Fruit fly (Drosophila melanogaster) whole organism, pupa: ENCODE measurements around the gene robo2.

Experiments used
- CG10348 ChIP-seq: fragments of 200-800 bp; sonication (Bioruptor generic); IDR thresholded peaks from 2 replicates; pipeline ENCODE4 v1.3.6; 2022; ENCODE audit warnings: missing biosample characterization, missing genetic modification characterization
- CG12605 ChIP-seq: fragments of 200-800 bp; sonication (Bioruptor generic); IDR thresholded peaks from 2 replicates; pipeline ENCODE4 v1.3.6; 2022; ENCODE audit warnings: missing biosample characterization, missing genetic modification characterization
- CG13204 ChIP-seq: fragments of 200-800 bp; sonication (Bioruptor generic); optimal IDR thresholded peaks from 2 replicates; lab custom pipeline; 2018; ENCODE audit warnings: missing biosample characterization, mild to moderate bottlenecking, missing genetic modification characterization, moderate library complexity
- CG14655 ChIP-seq: fragments of 200-800 bp; sonication (Bioruptor generic); optimal IDR thresholded peaks from 3 replicates; lab custom pipeline; 2017; ENCODE audit warnings: mild to moderate bottlenecking, missing biosample characterization, missing genetic modification reagents, missing genetic modification characterization
- CG15710 ChIP-seq: fragments of 200-800 bp; sonication (Bioruptor generic); optimal IDR thresholded peaks from 2 replicates; lab custom pipeline; 2018; ENCODE audit warnings: missing biosample characterization, mild to moderate bottlenecking, missing genetic modification characterization, moderate library complexity
- CG17806 ChIP-seq: fragments of 200-800 bp; sonication (Bioruptor generic); optimal IDR thresholded peaks from 2 replicates; lab custom pipeline; 2018; ENCODE audit warnings: missing biosample characterization, mild to moderate bottlenecking, missing genetic modification characterization, moderate library complexity
- CG32121 ChIP-seq: fragments of 200-800 bp; sonication (Bioruptor generic); IDR thresholded peaks from 2 replicates; pipeline ENCODE4 v1.3.6; 2022; ENCODE audit warnings: missing biosample characterization, missing genetic modification characterization
- CG34367 ChIP-seq: fragments of 200-800 bp; sonication (Bioruptor generic); optimal IDR thresholded peaks from 2 replicates; lab custom pipeline; 2018; ENCODE audit warnings: missing biosample characterization, mild to moderate bottlenecking, missing genetic modification characterization
- CG4496 ChIP-seq: fragments of 200-800 bp; sonication (Bioruptor generic); IDR thresholded peaks from 3 replicates; pipeline ENCODE4 v1.3.6; 2022; ENCODE audit warnings: missing biosample characterization, missing genetic modification characterization
- CG8159 ChIP-seq: fragments of 200-800 bp; sonication (Bioruptor generic); optimal IDR thresholded peaks from 3 replicates; lab custom pipeline; 2018; ENCODE audit warnings: missing biosample characterization, mild to moderate bottlenecking, missing genetic modification characterization, moderate library complexity
- CG8301 ChIP-seq: fragments of 200-800 bp; sonication (Bioruptor generic); optimal IDR thresholded peaks from 2 replicates; lab custom pipeline; 2018; ENCODE audit warnings: missing biosample characterization, mild to moderate bottlenecking, missing genetic modification characterization
- CG9948 ChIP-seq: fragments of 200-800 bp; sonication (Bioruptor generic); optimal IDR thresholded peaks from 2 replicates; lab custom pipeline; 2018; ENCODE audit warnings: missing biosample characterization, mild to moderate bottlenecking, missing genetic modification characterization, moderate library complexity
- D1 ChIP-seq: fragments of 200-800 bp; sonication (Bioruptor generic); optimal IDR thresholded peaks from 2 replicates; lab custom pipeline; 2018; ENCODE audit warnings: missing biosample characterization, mild to moderate bottlenecking, missing genetic modification characterization, moderate library complexity
- EcR ChIP-seq: fragments of 200-800 bp; sonication (Bioruptor generic); optimal IDR thresholded peaks from 3 replicates; lab custom pipeline; 2019; ENCODE audit warnings: missing biosample characterization, missing genetic modification characterization, mild to moderate bottlenecking, moderate library complexity, missing genetic modification reagents
- Ets98B ChIP-seq: fragments of 200-800 bp; sonication (Bioruptor generic); IDR thresholded peaks from 2 replicates; pipeline ENCODE4 v1.3.6; 2022; ENCODE audit warnings: missing biosample characterization, missing genetic modification characterization
- Pif1A ChIP-seq: fragments of 200-800 bp; sonication (Bioruptor generic); optimal IDR thresholded peaks from 3 replicates; lab custom pipeline; 2016; ENCODE audit warnings: missing biosample characterization, missing genetic modification characterization
- Pif1B ChIP-seq: fragments of 200-800 bp; sonication (Bioruptor generic); optimal IDR thresholded peaks from 3 replicates; lab custom pipeline; 2016; ENCODE audit warnings: missing biosample characterization, missing genetic modification characterization
- Snoo ChIP-seq: fragments of 200-800 bp; sonication (Bioruptor generic); optimal IDR thresholded peaks from 3 replicates; lab custom pipeline; 2017; ENCODE audit warnings: missing biosample characterization, mild to moderate bottlenecking, missing genetic modification characterization, inconsistent platforms
- fd96Ca ChIP-seq: fragments of 200-800 bp; sonication (Bioruptor generic); IDR thresholded peaks from 3 replicates; pipeline ENCODE4 v1.3.6; 2022; ENCODE audit warnings: missing biosample characterization, missing genetic modification characterization
- gl ChIP-seq: fragments of 200-800 bp; sonication (Bioruptor generic); optimal IDR thresholded peaks from 2 replicates; lab custom pipeline; 2018; ENCODE audit warnings: missing biosample characterization, mild to moderate bottlenecking, missing genetic modification characterization
- rn ChIP-seq: fragments of 200-800 bp; sonication (Bioruptor generic); IDR thresholded peaks from 2 replicates; pipeline ENCODE4 v1.3.6; 2022; ENCODE audit warnings: missing biosample characterization, missing genetic modification characterization

robo2 gene

DNA sequence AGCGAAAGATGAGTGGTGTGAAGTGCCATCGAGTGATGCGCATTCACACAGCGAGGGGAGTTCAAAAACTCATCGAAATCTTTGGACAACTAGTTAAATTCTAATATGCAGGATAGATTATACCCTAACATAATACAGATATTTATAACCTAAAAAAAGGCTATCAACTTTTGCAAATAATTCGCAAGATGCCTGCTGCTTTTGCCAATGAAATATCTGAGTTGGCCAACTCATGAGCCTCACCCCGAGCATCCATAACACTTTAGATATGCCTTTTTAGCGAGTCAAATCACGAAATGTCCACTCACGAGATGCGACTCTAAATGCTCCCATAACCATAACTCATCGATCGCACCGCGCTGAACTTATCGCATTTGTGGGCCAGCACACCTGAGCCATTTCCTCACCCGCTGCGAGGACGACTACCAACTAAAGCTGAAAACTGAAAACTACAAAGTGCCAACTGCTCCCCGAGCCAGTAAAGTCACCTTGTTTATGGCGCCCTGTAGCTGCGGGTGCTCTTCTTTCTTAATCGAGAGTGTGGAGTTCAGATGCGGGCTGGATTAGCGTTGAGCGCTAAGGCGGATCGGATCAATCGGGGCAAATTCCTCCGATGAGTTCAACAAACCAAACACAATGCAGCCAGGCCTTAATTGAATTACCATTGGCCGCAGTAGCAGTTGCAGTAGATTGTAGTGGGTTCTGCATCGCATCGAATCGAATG is 29.6 kb upstream of the robo2 start:
- peak; percentile 16 for TF ChIP-seq EcR (GFP tag; lab: Kevin White, UChicago)
- no peak for TF ChIP-seq CG34367

dm6 chr2L:1448188-1448587 is 27.9 kb upstream of the robo2 start:
- no peak for TF ChIP-seq CG12605 (GFP tag; lab: Robert Waterston, UW)
- TF ChIP-seq rn (GFP tag; lab: Robert Waterston, UW) = no peak
- TF ChIP-seq fd96Ca = no peak
- TF ChIP-seq CG17806 (tag; lab: Kevin White, UChicago) = no peak
- no peak for TF ChIP-seq CG9948 (tag; lab: Kevin White, UChicago)
- no peak for TF ChIP-seq D1 (tag; lab: Kevin White, UChicago)
- no peak for TF ChIP-seq CG8301
- no peak for TF ChIP-seq CG4496 (GFP tag; lab: Robert Waterston, UW)
- TF ChIP-seq EcR (GFP tag; lab: Kevin White, UChicago) = no peak
- TF ChIP-seq CG34367 = no peak

DNA sequence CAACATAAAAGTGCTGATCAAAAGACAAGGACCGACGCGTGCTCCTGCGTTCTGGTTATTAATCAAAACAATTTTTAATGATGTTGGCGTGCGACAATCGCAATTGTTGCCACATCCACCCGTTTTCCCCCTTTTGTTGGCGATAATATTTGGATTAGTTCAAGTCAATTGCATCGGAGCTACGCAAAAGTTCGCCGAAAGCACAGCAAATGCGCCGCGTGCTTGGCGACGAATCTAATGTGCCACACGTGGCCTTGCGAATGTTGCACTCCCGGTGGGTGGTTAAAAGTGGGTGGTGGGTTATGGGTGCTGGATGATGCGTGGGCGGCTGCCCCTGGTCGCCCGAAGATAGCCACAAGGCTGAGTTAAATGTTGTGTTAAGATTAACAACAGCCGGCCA is 27.4 kb upstream of the robo2 start:
- no peak for TF ChIP-seq Snoo
- TF ChIP-seq CG17806 (tag; lab: Kevin White, UChicago) = no peak
- TF ChIP-seq gl (tag; lab: Kevin White, UChicago) = no peak
- no peak for TF ChIP-seq CG9948 (tag; lab: Kevin White, UChicago)
- TF ChIP-seq CG4496 (GFP tag; lab: Robert Waterston, UW) = no peak
- no peak for TF ChIP-seq D1 (tag; lab: Kevin White, UChicago)
- TF ChIP-seq EcR (GFP tag; lab: Kevin White, UChicago) = no peak
- TF ChIP-seq CG15710 (tag; lab: Kevin White, UChicago) = no peak
- no peak for TF ChIP-seq Pif1A (GFP tag; lab: Kevin White, UChicago)
- no peak for TF ChIP-seq CG8301
- no peak for TF ChIP-seq Ets98B (GFP tag; lab: Robert Waterston, UW)
- TF ChIP-seq fd96Ca = no peak
- no peak for TF ChIP-seq CG34367
- no peak for TF ChIP-seq CG32121 (GFP tag; lab: Robert Waterston, UW)
- TF ChIP-seq CG10348 (GFP tag; lab: Robert Waterston, UW) = no peak
- no peak for TF ChIP-seq CG14655 (GFP tag; lab: Kevin White, UChicago)
- TF ChIP-seq CG8159 (tag; lab: Kevin White, UChicago) = no peak
- no peak for TF ChIP-seq CG13204 (GFP tag; lab: Kevin White, UChicago)
- TF ChIP-seq rn (GFP tag; lab: Robert Waterston, UW) = no peak

DNA sequence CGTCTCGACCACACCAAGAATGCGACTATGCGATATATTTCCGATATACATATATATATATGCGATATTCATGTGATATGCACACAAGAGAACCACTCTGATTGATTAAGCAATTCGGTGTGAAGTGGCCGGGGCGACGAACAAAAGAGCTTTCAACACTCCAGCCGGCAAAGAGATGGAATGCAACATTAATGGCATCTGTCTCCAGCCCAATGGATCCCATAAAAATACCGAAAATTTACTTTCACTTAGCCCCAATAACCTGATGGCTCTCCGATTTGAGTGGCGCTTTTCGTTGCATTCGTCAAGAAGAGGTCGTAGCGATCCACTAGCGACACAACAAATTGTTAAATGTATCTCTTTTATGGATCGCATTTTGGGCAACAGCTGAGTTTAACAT is 26.5 kb upstream of the robo2 start:
- TF ChIP-seq CG17806 (tag; lab: Kevin White, UChicago) = no peak
- no peak for TF ChIP-seq CG8301
- TF ChIP-seq, all 21 proteins: peak for 0

DNA sequence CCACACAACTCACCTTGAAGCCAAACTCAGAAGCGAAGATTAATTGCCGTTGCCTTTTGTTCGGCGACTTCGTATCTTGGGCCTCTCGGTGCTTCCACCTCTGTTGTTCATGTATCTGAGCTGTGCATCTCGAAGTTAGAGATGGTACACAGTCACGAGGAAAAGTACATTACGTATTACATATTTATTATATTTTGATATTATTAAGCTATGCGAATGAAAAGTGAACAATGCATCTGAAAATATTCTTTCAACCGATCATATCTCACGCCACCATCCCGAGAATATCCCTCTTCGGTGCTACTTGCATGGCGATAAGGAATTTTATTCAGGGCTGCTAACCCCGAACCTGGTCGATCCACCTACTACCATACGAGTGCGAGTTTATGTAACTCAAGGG is 24.8 kb upstream of the robo2 start:
- TF ChIP-seq Ets98B (GFP tag; lab: Robert Waterston, UW) (peak; percentile 41; the same call in 1 of the 2 replicates), EcR (GFP tag; lab: Kevin White, UChicago) (peak; percentile 42), CG10348 (GFP tag; lab: Robert Waterston, UW) (no peak), D1 (tag; lab: Kevin White, UChicago) (peak; percentile 3), CG14655 (GFP tag; lab: Kevin White, UChicago) (peak; percentile 40), rn (GFP tag; lab: Robert Waterston, UW) (no peak), CG9948 (tag; lab: Kevin White, UChicago) (peak; percentile 27), CG17806 (tag; lab: Kevin White, UChicago) (peak; percentile 65), CG34367 (peak; percentile 68), CG8301 (peak; percentile 23), Pif1A (GFP tag; lab: Kevin White, UChicago) (peak; percentile 64), CG13204 (GFP tag; lab: Kevin White, UChicago) (peak; percentile 56), Snoo (peak; percentile 64), CG15710 (tag; lab: Kevin White, UChicago) (peak; percentile 78), Pif1B (peak; percentile 81), CG12605 (GFP tag; lab: Robert Waterston, UW) (peak; percentile 23; the same call in 1 of the 2 replicates), CG4496 (GFP tag; lab: Robert Waterston, UW) (peak; percentile 49; the same call in 2 of the 3 replicates), gl (tag; lab: Kevin White, UChicago) (peak; percentile 61), CG32121 (GFP tag; lab: Robert Waterston, UW) (no peak), CG8159 (tag; lab: Kevin White, UChicago) (peak; percentile 73), fd96Ca (peak; percentile 46; the same call in 1 of the 3 replicates)

DNA sequence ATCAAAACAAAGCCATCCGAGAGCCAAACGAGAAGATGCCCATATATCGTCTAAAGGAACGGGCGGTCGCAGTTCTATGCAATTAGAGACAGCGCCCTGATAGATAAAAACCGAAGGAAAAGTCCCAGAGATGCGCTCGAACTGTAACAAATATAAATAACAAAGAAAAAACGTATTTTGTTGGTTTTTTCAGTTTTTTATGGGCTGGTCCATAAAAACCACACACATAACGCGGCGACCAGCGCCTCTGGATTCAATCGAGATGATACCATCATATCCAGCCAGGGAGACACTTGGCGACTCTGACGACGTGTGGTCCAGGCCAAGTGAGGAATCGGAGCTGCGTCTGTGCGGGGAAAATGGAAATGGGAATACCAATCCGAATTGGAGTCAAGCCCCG is 23.3 kb upstream of the robo2 start:
- TF ChIP-seq CG12605 (GFP tag; lab: Robert Waterston, UW) (no peak), fd96Ca (no peak), Ets98B (GFP tag; lab: Robert Waterston, UW) (no peak), CG8301 (no peak)
- TF ChIP-seq, all 21 proteins: peak for 0
